Fruit fly (Drosophila melanogaster) whole organism, adult: ENCODE results near the gene FucTA.

Experiments used
- CG12768 ChIP-seq: fragments of 200-800 bp; sonication (Bioruptor generic); optimal IDR thresholded peaks from 2 replicates; lab custom pipeline; 2017; ENCODE audit warnings: missing biosample characterization, missing genetic modification characterization, mild to moderate bottlenecking, moderate library complexity, missing genetic modification reagents
- CG1620 ChIP-seq: fragments of 200-800 bp; sonication (Bioruptor generic); optimal IDR thresholded peaks from 2 replicates; lab custom pipeline; 2016; ENCODE audit warnings: missing biosample characterization, missing genetic modification characterization
- CG33017 ChIP-seq: fragments of 200-800 bp; sonication (Bioruptor generic); optimal IDR thresholded peaks from 2 replicates; lab custom pipeline; 2018; ENCODE audit warnings: missing biosample characterization, mild to moderate bottlenecking, missing genetic modification characterization, moderate library complexity
- Mnt ChIP-seq: fragments of 200-800 bp; sonication (Bioruptor generic); optimal IDR thresholded peaks from 2 replicates; lab custom pipeline; 2016; ENCODE audit warnings: missing biosample characterization, mild to moderate bottlenecking, missing genetic modification characterization
- cic ChIP-seq: fragments of 200-800 bp; sonication (Bioruptor generic); optimal IDR thresholded peaks from 2 replicates; lab custom pipeline; 2017; ENCODE audit warnings: missing biosample characterization, mild to moderate bottlenecking, missing genetic modification characterization, moderate library complexity
- cnc ChIP-seq, 2 experiments: fragments of >200 bp; optimal IDR thresholded peaks; 2 replicates each; lab custom pipeline; 2017
- ovo ChIP-seq: fragments of 200-800 bp; sonication (Bioruptor generic); optimal IDR thresholded peaks from 2 replicates; lab custom pipeline; 2016; ENCODE audit warnings: missing biosample characterization, missing genetic modification characterization
- pad ChIP-seq: fragments of 200-800 bp; sonication (Bioruptor generic); optimal IDR thresholded peaks from 3 replicates; lab custom pipeline; 2017; ENCODE audit warnings: missing biosample characterization, missing genetic modification characterization, mild to moderate bottlenecking, moderate library complexity, missing genetic modification reagents
- toe ChIP-seq: fragments of 200-800 bp; sonication (Bioruptor generic); optimal IDR thresholded peaks from 2 replicates; lab custom pipeline; 2016; ENCODE audit warnings: missing biosample characterization, missing genetic modification characterization

FucTA gene

DNA sequence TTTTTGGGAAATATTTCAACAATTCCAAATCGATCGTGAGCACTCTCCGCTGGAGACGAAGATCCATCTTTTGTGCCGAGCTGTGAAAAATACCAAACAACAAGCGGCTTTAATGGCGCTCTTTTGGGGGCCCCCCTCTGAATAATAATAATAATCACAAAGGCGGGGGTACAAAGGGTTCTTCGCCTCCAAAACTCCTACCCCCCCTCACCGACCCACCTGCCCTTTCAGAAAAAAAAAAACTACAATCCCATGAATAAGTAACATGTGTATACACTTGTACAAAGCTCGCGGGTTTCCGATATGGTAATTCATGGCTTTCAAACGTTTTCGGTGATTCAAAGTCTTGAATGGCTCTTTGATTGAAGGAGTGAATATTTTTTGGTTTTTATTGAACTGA lies 54.4 kb downstream of the FucTA start:
- TF ChIP-seq toe (no peak), Mnt (no peak)

DNA sequence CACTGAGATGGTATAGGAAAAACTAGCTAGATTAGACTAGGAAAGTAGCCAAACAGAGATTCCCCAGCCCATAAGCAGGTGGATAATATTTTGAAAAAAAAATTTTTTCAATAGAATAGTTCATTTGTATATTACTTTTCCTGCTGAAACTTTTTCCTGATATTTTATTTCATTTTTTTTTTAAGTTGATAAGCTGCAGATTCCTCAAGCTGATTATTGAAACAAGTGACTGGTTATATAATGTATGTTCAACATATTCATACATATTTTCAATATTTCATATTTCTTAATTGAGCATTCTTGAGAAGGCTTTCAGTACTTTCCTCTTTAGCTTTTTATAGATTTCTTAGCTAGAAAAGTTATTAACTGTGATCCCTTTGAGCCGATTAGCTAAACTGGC lies 56.2 kb downstream of the FucTA start:
- TF ChIP-seq CG12768 (GFP tag; lab: Kevin White, UChicago) (no peak), CG33017 (no peak), cnc (optimal IDR thresholded peaks at IDR 0.05; lab: Kevin White, UChicago) (no peak), CG1620 (GFP tag; lab: Kevin White, UChicago) (no peak), ovo (no peak), pad (GFP tag; lab: Kevin White, UChicago) (no peak)

- TF ChIP-seq cic (GFP tag; lab: Kevin White, UChicago), result no peak
- no peak for TF ChIP-seq toe
These were observed 56.6 kb downstream of the FucTA start for dm6 chr3L:15203585-15203984.
